Fruit fly (Drosophila melanogaster): Measurements from ENCODE around the gene CAH8.

CAH8 gene

DNA sequence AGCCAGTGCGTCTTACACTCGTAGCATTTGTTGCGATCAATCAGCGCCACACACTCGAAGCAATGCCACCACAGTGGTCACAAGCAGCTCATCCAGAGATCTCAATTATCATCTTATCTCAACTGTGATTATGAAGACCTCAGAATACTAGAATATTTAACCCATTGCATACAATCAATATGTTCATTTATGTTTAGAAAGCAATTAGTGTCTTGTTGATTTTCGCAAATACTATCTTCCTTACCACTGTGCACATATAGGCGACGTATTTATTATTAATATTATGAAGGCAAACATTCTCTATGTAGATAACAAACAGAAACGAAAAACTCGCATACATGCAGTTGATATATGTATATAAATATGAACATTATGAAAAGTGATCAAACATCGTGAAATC lies 30.7 kb downstream of the CAH8 start (continued):
- TF ChIP-seq Dip3 (GFP tag; optimal IDR thresholded peaks at IDR 0.05) (no peak), CG33213 (GFP tag; optimal IDR thresholded peaks at IDR 0.05) (peak; percentile 51), sob (GFP tag; IDR thresholded peaks at IDR 0.05) (peak; percentile 64), Doc2 (GFP tag; IDR thresholded peaks at IDR 0.05) (0 out of 2 replicates have a peak, but pooled peaks have one; percentile 12), CG11695 (GFP tag; IDR thresholded peaks at IDR 0.05) (peak; percentile 85), CG3995 (GFP tag; optimal IDR thresholded peaks at IDR 0.05) (no peak), ssp (GFP tag; IDR thresholded peaks at IDR 0.05) (peak; percentile 35; the same call in 1 of the 2 replicates), Sry-β (GFP tag; optimal IDR thresholded peaks at IDR 0.05) (peak; percentile 42), CG18011 (GFP tag; optimal IDR thresholded peaks at IDR 0.05) (no peak), NC2β (GFP tag; optimal IDR thresholded peaks at IDR 0.05) (peak; percentile 82), CG14860 (GFP tag; IDR thresholded peaks at IDR 0.05; ENCODE audit: partially characterized antibody) (no peak), sc (optimal IDR thresholded peaks at IDR 0.05) (no peak), sc (GFP tag; optimal IDR thresholded peaks at IDR 0.05) (peak; percentile 89), CG10462 (GFP tag; optimal IDR thresholded peaks at IDR 0.05) (peak; percentile 66), Gsc (GFP tag; IDR thresholded peaks at IDR 0.05) (no peak), CG2712 (tag; optimal IDR thresholded peaks at IDR 0.05) (peak; percentile 79), CG3847 (GFP tag; IDR thresholded peaks at IDR 0.05) (peak; percentile 39), pnt (GFP tag; optimal IDR thresholded peaks at IDR 0.05) (peak; percentile 36), MTF-1 (GFP tag; optimal IDR thresholded peaks at IDR 0.05; ENCODE audit: borderline replicate concordance) (peak; percentile 44), Hr39 (optimal IDR thresholded peaks at IDR 0.05) (no peak), C15 (GFP tag; IDR thresholded peaks at IDR 0.05) (no peak), CG15601 (tag; optimal IDR thresholded peaks at IDR 0.05) (peak; percentile 86), CG6254 (GFP tag; optimal IDR thresholded peaks at IDR 0.05) (peak; percentile 83), CG31224 (GFP tag; IDR thresholded peaks at IDR 0.05) (peak; percentile 32; the same call in 1 of the 2 replicates), gcm2 (GFP tag; optimal IDR thresholded peaks at IDR 0.05) (peak; percentile 32), HHEX (GFP tag; optimal IDR thresholded peaks at IDR 0.05) (peak; percentile 67), tup (GFP tag; optimal IDR thresholded peaks at IDR 0.05) (peak; percentile 67), CG9437 (GFP tag; optimal IDR thresholded peaks at IDR 0.05) (no peak), ap (GFP tag; IDR thresholded peaks at IDR 0.05) (0 out of 2 replicates have a peak, but pooled peaks have one; percentile 21), CG9932 (GFP tag; IDR thresholded peaks at IDR 0.05) (no peak), CG4730 (GFP tag; IDR thresholded peaks at IDR 0.05) (peak; percentile 71), Drgx (GFP tag; IDR thresholded peaks at IDR 0.05) (peak; percentile 91), toy (GFP tag; IDR thresholded peaks at IDR 0.05) (no peak), schlank (tag; optimal IDR thresholded peaks at IDR 0.05) (no peak), CG2120 (GFP tag; optimal IDR thresholded peaks at IDR 0.05) (peak; percentile 52), Asciz (GFP tag; optimal IDR thresholded peaks at IDR 0.05) (peak; percentile 92), dan (GFP tag; IDR thresholded peaks at IDR 0.05) (no peak), ATbp (GFP tag; optimal IDR thresholded peaks at IDR 0.05) (peak; percentile 77), ranshi (GFP tag; IDR thresholded peaks at IDR 0.05) (peak; percentile 56), CG15479 (GFP tag; optimal IDR thresholded peaks at IDR 0.05) (peak; percentile 31), ato (GFP tag; IDR thresholded peaks at IDR 0.05; ENCODE audit: partially characterized antibody) (no peak), ttk (GFP tag; IDR thresholded peaks at IDR 0.05) (peak; percentile 72), CG4404 (GFP tag; IDR thresholded peaks at IDR 0.05) (0 out of 2 replicates have a peak, but pooled peaks have one; percentile 17), Mad (GFP tag; optimal IDR thresholded peaks at IDR 0.05) (peak; percentile 52), h (optimal IDR thresholded peaks at IDR 0.05) (no peak), ase (GFP tag; IDR thresholded peaks at IDR 0.05) (peak; percentile 62; the same call in 2 of the 3 replicates), cato (GFP tag; optimal IDR thresholded peaks at IDR 0.05; ENCODE audit: borderline replicate concordance) (peak; percentile 64), CG18262 (tag; optimal IDR thresholded peaks at IDR 0.05) (peak; percentile 78), psq (GFP tag; optimal IDR thresholded peaks at IDR 0.05) (peak; percentile 70), CG18619 (GFP tag; optimal IDR thresholded peaks at IDR 0.05) (peak; percentile 58)

All from whole organism, embryonic.